Worm (Caenorhabditis elegans) whole organism, L1 larva: ENCODE data around the gene pho-9.

Experiments used
- aly-2 ChIP-seq: fragments of 150-350 bp; optimal IDR thresholded peaks from 2 replicates; lab custom pipeline; 2014; ENCODE audit warnings: missing biosample characterization, missing genetic modification characterization
- pqm-1 ChIP-seq: sonication (generic microtip); optimal IDR thresholded peaks from 3 replicates; lab custom pipeline; 2017; ENCODE audit warnings: missing biosample characterization, missing genetic modification characterization
- swsn-7 ChIP-seq: sonication (generic microtip); optimal IDR thresholded peaks from 2 replicates; lab custom pipeline; 2016; ENCODE audit warnings: missing genetic modification characterization, missing compliant biosample characterization

DNA sequence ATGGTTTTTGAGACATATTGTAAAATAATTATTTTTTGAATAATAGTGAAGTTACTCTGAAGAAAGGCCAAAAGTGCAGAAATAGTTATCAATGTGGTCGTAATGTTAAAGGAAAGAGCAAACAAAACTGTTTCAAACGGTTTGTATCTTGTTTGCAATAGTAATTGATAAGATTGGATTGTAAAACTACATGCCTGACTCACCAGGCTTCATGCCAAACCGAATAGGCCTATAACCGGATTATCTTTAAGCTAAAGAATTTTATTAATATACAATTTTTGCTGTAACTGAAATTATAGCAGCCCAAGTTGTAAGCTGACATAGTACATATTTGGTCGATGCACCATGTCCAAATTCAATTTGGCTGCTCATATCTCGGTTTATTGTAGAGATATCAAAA, 14.1 kb downstream of the pho-9 start, which contains the start of gene Y71H2AM.14:
- TF ChIP-seq pqm-1 (tag; lab: Kevin White, UChicago) (no peak), aly-2 (tag; lab: Kevin White, UChicago) (no peak), swsn-7 (tag; lab: Kevin White, UChicago) (no peak)
